Fruit fly (Drosophila melanogaster) S2 (cell line): ENCODE data around the gene CG7879.

Experiments
- CG8478 ChIP-seq: fragments of >200 bp; optimal IDR thresholded peaks from 2 replicates; lab custom pipeline; 2018
- CTCF ChIP-seq, 2 experiments: fragments of >200 bp; optimal IDR thresholded peaks; 2 replicates each; lab custom pipeline; 2018

DNA sequence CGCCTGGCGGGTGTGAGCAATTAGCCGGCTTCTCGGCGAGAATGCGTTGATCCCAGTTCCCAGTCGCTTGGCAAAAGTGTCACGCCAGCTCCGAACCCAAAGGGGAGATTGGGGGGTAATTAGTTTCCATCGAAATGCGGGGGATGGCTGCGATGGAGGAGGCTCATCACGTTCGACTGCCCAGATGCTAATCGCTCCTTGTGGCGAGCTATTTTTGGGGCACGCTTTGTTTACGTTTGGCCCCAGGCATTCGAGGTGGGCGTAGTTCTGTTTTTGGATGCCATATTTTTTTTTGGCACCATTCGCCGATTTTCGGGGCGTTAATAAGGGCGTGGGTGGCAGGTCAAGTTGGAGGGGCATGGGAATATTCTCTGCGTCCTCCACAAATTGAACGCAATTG lies 11.8 kb upstream of the CG7879 start:
- TF ChIP-seq CG8478 (lab: Kevin White, UChicago): no peak
- TF ChIP-seq CTCF (optimal IDR thresholded peaks at IDR 0.05; lab: Kevin White, UChicago): no peak
